Fruit fly (Drosophila melanogaster): ENCODE data around the gene CG9215.

CG9215 gene

dm6 chrX:15582853-15583252 lies at the start of gene CG9215, which contains the start of gene CG8097 (continued):
- TF ChIP-seq pita (GFP tag; optimal IDR thresholded peaks at IDR 0.05) (no peak), CkIIα-i1 (GFP tag; IDR thresholded peaks at IDR 0.05) (no peak), maf-S (GFP tag; optimal IDR thresholded peaks at IDR 0.05) (peak; percentile 39), gro (GFP tag; optimal IDR thresholded peaks at IDR 0.05) (peak; percentile 20), vfl (GFP tag; optimal IDR thresholded peaks at IDR 0.05) (peak; percentile 43), Camta (GFP tag; optimal IDR thresholded peaks at IDR 0.05) (peak; percentile 17), bbx (GFP tag; IDR thresholded peaks at IDR 0.05; ENCODE audit: partially characterized antibody) (peak; percentile 83), CG7987 (GFP tag; optimal IDR thresholded peaks at IDR 0.05) (no peak), CG34422 (GFP tag; IDR thresholded peaks at IDR 0.05) (no peak), Ada2b (GFP tag; IDR thresholded peaks at IDR 0.05) (no peak), Gsc (GFP tag; IDR thresholded peaks at IDR 0.05) (no peak), sob (GFP tag; IDR thresholded peaks at IDR 0.05) (no peak; the same call in 1 of the 2 replicates), row (GFP tag; IDR thresholded peaks at IDR 0.05) (peak; percentile 84), her (GFP tag; optimal IDR thresholded peaks at IDR 0.05) (no peak), CG12104 (GFP tag; optimal IDR thresholded peaks at IDR 0.05) (peak; percentile 2), wor (GFP tag; IDR thresholded peaks at IDR 0.05) (no peak), Xbp1 (GFP tag; optimal IDR thresholded peaks at IDR 0.05) (peak; percentile 39), CG11398 (GFP tag; optimal IDR thresholded peaks at IDR 0.05) (no peak), NK7.1 (GFP tag; optimal IDR thresholded peaks at IDR 0.05) (no peak), CG10431 (GFP tag; optimal IDR thresholded peaks at IDR 0.05) (no peak), CG8359 (GFP tag; optimal IDR thresholded peaks at IDR 0.05; ENCODE audit: borderline replicate concordance) (no peak), cwo (GFP tag; optimal IDR thresholded peaks at IDR 0.05) (no peak), CG16815 (GFP tag; optimal IDR thresholded peaks at IDR 0.05) (no peak), CG11093 (GFP tag; IDR thresholded peaks at IDR 0.05) (no peak), zf30C (GFP tag; optimal IDR thresholded peaks at IDR 0.05) (no peak), Chrac-16 (GFP tag; optimal IDR thresholded peaks at IDR 0.05) (peak; percentile 40), en (GFP tag; optimal IDR thresholded peaks at IDR 0.05) (no peak), CG31224 (GFP tag; IDR thresholded peaks at IDR 0.05) (no peak), PHDP (tag; optimal IDR thresholded peaks at IDR 0.05) (no peak), croc (GFP tag; conservative IDR thresholded peaks at IDR 0.05) (no peak), unc-4 (GFP tag; IDR thresholded peaks at IDR 0.05; ENCODE audit: partially characterized antibody) (peak; percentile 97), chm (GFP tag; IDR thresholded peaks at IDR 0.05) (no peak), peb (GFP tag; IDR thresholded peaks at IDR 0.05) (no peak), Deaf1 (tag; optimal IDR thresholded peaks at IDR 0.05) (peak; percentile 11), lov (optimal IDR thresholded peaks at IDR 0.05) (no peak), lov (GFP tag; IDR thresholded peaks at IDR 0.05) (no peak), CG4707 (GFP tag; optimal IDR thresholded peaks at IDR 0.05) (no peak), CG14441 (GFP tag; IDR thresholded peaks at IDR 0.05) (no peak), sens-2 (GFP tag; IDR thresholded peaks at IDR 0.05) (no peak), TFAM (GFP tag; optimal IDR thresholded peaks at IDR 0.05) (no peak), CG6689 (GFP tag; IDR thresholded peaks at IDR 0.05) (no peak), Nf-YA (GFP tag; IDR thresholded peaks at IDR 0.05) (no peak), CG18619 (GFP tag; optimal IDR thresholded peaks at IDR 0.05) (no peak), CG3281 (GFP tag; optimal IDR thresholded peaks at IDR 0.05) (no peak), cato (GFP tag; optimal IDR thresholded peaks at IDR 0.05; ENCODE audit: borderline replicate concordance) (no peak), ssp (GFP tag; IDR thresholded peaks at IDR 0.05) (no peak), HmgD (GFP tag; optimal IDR thresholded peaks at IDR 0.05) (peak; percentile 14), CG10979 (tag; optimal IDR thresholded peaks at IDR 0.05) (peak; percentile 32), ase (GFP tag; IDR thresholded peaks at IDR 0.05) (no peak), kay (GFP tag; optimal IDR thresholded peaks at IDR 0.05) (no peak), CG18011 (GFP tag; optimal IDR thresholded peaks at IDR 0.05) (peak; percentile 8), Antp (GFP tag; optimal IDR thresholded peaks at IDR 0.05) (peak; percentile 5), NC2β (GFP tag; optimal IDR thresholded peaks at IDR 0.05) (peak; percentile 47)

Data from whole organism, embryonic.